Worm (Caenorhabditis elegans) whole organism, early embryonic: ENCODE measurements around the gene Y54B9A.1.

Experiments used
- B0310.2 ChIP-seq: sonication (generic microtip); optimal IDR thresholded peaks from 2 replicates; lab custom pipeline; 2016; ENCODE audit warnings: mild to moderate bottlenecking, missing genetic modification characterization, missing compliant biosample characterization
- F13C5.2 ChIP-seq: sonication (generic microtip); optimal IDR thresholded peaks from 2 replicates; lab custom pipeline; 2017; ENCODE audit warnings: mild to moderate bottlenecking, missing genetic modification characterization, inconsistent platforms, missing compliant biosample characterization
- aly-1 ChIP-seq: sonication (generic microtip); optimal IDR thresholded peaks from 2 replicates; lab custom pipeline; 2016; ENCODE audit warnings: missing genetic modification characterization, missing compliant biosample characterization
- ama-1 ChIP-seq: fragments of 150-350 bp; optimal IDR thresholded peaks from 2 replicates; lab custom pipeline; 2014
- ceh-13 ChIP-seq: fragments of 200-800 bp; sonication (Bioruptor generic); optimal IDR thresholded peaks from 2 replicates; lab custom pipeline; 2018; ENCODE audit warnings: mild to moderate bottlenecking, missing genetic modification characterization, missing compliant biosample characterization
- ceh-36 ChIP-seq: sonication (generic microtip); optimal IDR thresholded peaks from 2 replicates; lab custom pipeline; 2016; ENCODE audit warnings: missing genetic modification characterization, inconsistent platforms, missing compliant biosample characterization
- ets-7 ChIP-seq: sonication (generic microtip); optimal IDR thresholded peaks from 2 replicates; lab custom pipeline; 2016; ENCODE audit warnings: missing genotype, missing genetic modification characterization, missing compliant biosample characterization
- flt-1 ChIP-seq: fragments of 200-800 bp; sonication (Bioruptor generic); IDR thresholded peaks from 2 replicates; pipeline ENCODE4 v1.3.6; 2022; ENCODE audit warnings: missing genetic modification characterization, missing compliant biosample characterization
- hmbx-1 ChIP-seq: sonication (generic microtip); optimal IDR thresholded peaks from 2 replicates; lab custom pipeline; 2016; ENCODE audit warnings: mild to moderate bottlenecking, missing genetic modification characterization, missing compliant biosample characterization
- hmg-4 ChIP-seq: fragments of 200-800 bp; sonication (Bioruptor generic); optimal IDR thresholded peaks from 2 replicates; lab custom pipeline; 2018; ENCODE audit warnings: mild to moderate bottlenecking, missing genetic modification characterization, missing compliant biosample characterization
- hnd-1 ChIP-seq: sonication (generic microtip); optimal IDR thresholded peaks from 2 replicates; lab custom pipeline; 2016; ENCODE audit warnings: missing genetic modification characterization, missing compliant biosample characterization
- pes-1 ChIP-seq: fragments of 200-800 bp; sonication (Bioruptor generic); IDR thresholded peaks from 2 replicates; pipeline ENCODE4 v1.3.6; 2022; ENCODE audit warnings: missing genetic modification reagents, missing genetic modification characterization, missing compliant biosample characterization
- scrt-1 ChIP-seq: fragments of 200-800 bp; sonication (Bioruptor generic); IDR thresholded peaks from 2 replicates; pipeline ENCODE4 v1.3.6; 2022; ENCODE audit warnings: missing genetic modification characterization, missing compliant biosample characterization
- sea-1 ChIP-seq: fragments of 200-800 bp; sonication (Bioruptor generic); conservative IDR thresholded peaks from 2 replicates; pipeline ENCODE4 v1.3.6; 2022; ENCODE audit warnings: missing genetic modification characterization, missing compliant biosample characterization
- tbx-11 ChIP-seq: fragments of 200-800 bp; sonication (Bioruptor generic); IDR thresholded peaks from 2 replicates; pipeline ENCODE4 v1.3.6; 2022; ENCODE audit warnings: missing genetic modification characterization, missing compliant biosample characterization
- tbx-37 ChIP-seq: fragments of 200-800 bp; sonication (Bioruptor generic); conservative IDR thresholded peaks from 2 replicates; pipeline ENCODE4 v1.3.6; 2022; ENCODE audit warnings: missing genetic modification reagents, missing genetic modification characterization, missing compliant biosample characterization
- tra-4 ChIP-seq: sonication (generic microtip); optimal IDR thresholded peaks from 2 replicates; lab custom pipeline; 2017; ENCODE audit warnings: missing genetic modification characterization, missing compliant biosample characterization

Gene Y54B9A.1

DNA sequence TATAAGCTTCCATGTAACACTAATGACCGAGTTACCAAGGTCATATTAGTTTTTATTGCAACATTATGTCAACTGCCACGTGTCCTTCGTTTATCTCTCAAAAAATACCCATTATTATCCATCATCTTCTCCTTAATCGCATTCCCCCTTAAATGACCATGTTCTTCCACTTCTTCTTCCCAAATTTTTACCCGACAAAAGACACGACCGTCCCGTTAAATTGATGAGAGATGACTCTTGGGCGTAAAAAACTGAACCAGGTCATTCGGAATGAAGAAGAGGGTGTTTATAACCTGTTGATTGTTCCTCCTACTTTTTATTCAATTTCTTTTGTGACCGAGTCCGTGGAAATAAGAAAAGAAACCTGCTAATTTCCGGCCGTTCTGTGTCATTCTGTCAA is 5.3 kb upstream of the Y54B9A.1 start:
- TF ChIP-seq flt-1 (GFP tag; lab: Robert Waterston, UW): no peak
- TF ChIP-seq hmg-4 (GFP tag; lab: Kevin White, UChicago): no peak
- TF ChIP-seq ceh-13 (GFP tag; lab: Kevin White, UChicago): no peak
- no peak for TF ChIP-seq tra-4 (tag; lab: Kevin White, UChicago)
- TF ChIP-seq tbx-37: no peak
- TF ChIP-seq scrt-1: no peak
- no peak for TF ChIP-seq F13C5.2

DNA sequence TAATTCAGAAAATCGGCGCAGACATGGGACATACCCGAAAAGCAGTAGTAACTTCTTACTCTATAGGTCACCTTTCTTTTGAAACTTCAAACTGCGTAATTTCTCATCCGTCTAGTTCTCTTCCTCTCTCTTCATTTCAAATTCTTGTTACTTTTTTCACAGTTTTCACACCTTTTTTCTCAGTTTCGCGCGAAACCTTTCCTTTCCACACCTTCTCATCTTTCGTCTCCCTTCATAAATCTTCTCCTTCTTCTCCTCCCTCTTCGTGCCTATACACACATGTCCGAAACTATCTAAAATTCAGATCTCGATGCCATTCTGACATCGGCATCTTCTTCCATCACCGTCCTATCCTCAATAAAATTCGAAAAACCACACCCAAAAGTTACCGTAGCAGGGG is 4.4 kb upstream of the Y54B9A.1 start, which contains the start of gene wdr-62:
Gene wdr-62, plus strand, starts transcription at position 301 of the 400 bp plus-strand sequence.
- TF ChIP-seq flt-1 (GFP tag; lab: Robert Waterston, UW): no peak
- TF ChIP-seq aly-1 (tag; lab: Kevin White, UChicago): no peak
- TF ChIP-seq tra-4 (tag; lab: Kevin White, UChicago): no peak
- TF ChIP-seq tbx-37: no peak
- no peak for TF ChIP-seq hmg-4 (GFP tag; lab: Kevin White, UChicago)
- no peak for TF ChIP-seq ets-7
- TF ChIP-seq hmbx-1 (tag; lab: Kevin White, UChicago): no peak
- no peak for TF ChIP-seq tbx-11 (GFP tag; lab: Robert Waterston, UW)
- no peak for TF ChIP-seq F13C5.2
- no peak for TF ChIP-seq sea-1 (GFP tag; lab: Robert Waterston, UW)
- no peak for TF ChIP-seq ceh-36 (tag; lab: Kevin White, UChicago)
- no peak for TF ChIP-seq ama-1 (lab: Kevin White, UChicago)

DNA sequence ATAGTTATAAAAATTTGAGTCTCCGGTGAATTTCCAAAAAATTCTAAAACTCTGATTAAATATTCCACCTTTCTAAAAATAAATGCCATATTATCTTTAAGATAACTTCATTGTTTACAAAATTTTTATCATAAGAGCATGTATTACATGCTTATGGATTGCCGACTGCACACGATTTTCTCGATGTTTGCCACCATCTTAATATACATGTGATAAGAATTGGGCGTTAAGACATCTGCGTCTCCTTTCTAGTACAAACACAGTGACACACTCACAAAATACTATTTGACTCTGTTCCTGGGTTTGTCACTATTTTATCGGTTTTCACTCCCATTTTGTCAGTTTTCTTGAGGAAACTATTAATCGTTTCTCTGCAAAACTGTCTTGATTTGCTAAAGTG is 3.8 kb upstream of the Y54B9A.1 start:
- TF ChIP-seq ceh-36 (tag; lab: Kevin White, UChicago) (no peak), B0310.2 (no peak), pes-1 (GFP tag; lab: Robert Waterston, UW) (no peak), aly-1 (tag; lab: Kevin White, UChicago) (no peak)

DNA sequence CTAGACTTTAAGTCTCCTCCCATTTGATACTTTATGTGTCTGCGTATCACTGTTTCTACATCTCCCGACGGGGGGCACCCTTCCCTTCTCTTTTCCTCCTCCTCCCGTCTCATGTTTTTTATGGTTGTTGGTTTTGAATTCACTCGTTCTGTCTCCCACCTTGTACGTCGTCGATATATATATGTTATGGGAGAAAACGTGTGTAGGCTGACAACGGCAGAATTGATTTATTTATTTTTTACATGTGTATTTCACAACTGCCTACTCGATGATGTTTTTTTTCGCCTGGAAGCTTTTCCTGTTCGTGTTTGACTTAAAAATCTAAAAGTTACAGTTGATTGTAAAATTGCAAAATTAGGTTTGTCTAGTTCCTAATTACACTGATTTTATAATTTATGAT is 3.1 kb upstream of the Y54B9A.1 start:
- TF ChIP-seq tbx-37: no peak
- TF ChIP-seq ceh-13 (GFP tag; lab: Kevin White, UChicago): no peak
- TF ChIP-seq hmbx-1 (tag; lab: Kevin White, UChicago): no peak
- no peak for TF ChIP-seq ama-1 (lab: Kevin White, UChicago)
- no peak for TF ChIP-seq aly-1 (tag; lab: Kevin White, UChicago)
- TF ChIP-seq hnd-1 (tag; lab: Kevin White, UChicago): no peak
- no peak for TF ChIP-seq sea-1 (GFP tag; lab: Robert Waterston, UW)
- TF ChIP-seq scrt-1: no peak
- no peak for TF ChIP-seq tbx-11 (GFP tag; lab: Robert Waterston, UW)
- TF ChIP-seq pes-1 (GFP tag; lab: Robert Waterston, UW): no peak
- no peak for TF ChIP-seq tra-4 (tag; lab: Kevin White, UChicago)
- no peak for TF ChIP-seq hmg-4 (GFP tag; lab: Kevin White, UChicago)
- no peak for TF ChIP-seq ceh-36 (tag; lab: Kevin White, UChicago)
- TF ChIP-seq B0310.2: no peak
- no peak for TF ChIP-seq flt-1 (GFP tag; lab: Robert Waterston, UW)
- no peak for TF ChIP-seq F13C5.2
- TF ChIP-seq ets-7: no peak

DNA sequence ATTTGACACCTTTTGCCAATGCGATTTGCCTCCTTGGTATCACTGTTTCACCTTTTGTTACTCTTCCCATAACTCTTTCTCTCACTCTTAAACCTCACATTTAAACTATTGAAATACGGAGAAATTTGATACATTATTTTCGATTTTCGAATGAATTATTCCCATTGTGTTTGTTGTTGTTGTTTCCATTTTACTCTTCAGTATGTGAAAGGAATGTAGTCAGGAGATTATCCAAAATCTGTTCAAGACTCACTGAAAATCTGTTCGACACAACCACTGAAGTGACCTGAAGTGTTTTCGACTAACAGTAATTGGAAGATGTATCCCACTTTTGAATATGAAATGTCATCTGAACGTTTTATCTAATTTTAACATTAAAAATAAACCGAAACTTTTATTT is 1.7 kb upstream of the Y54B9A.1 start:
- TF ChIP-seq hnd-1 (tag; lab: Kevin White, UChicago): no peak
- no peak for TF ChIP-seq flt-1 (GFP tag; lab: Robert Waterston, UW)
- no peak for TF ChIP-seq F13C5.2
- no peak for TF ChIP-seq sea-1 (GFP tag; lab: Robert Waterston, UW)
- TF ChIP-seq aly-1 (tag; lab: Kevin White, UChicago): no peak
- no peak for TF ChIP-seq ets-7
- TF ChIP-seq B0310.2: no peak
- no peak for TF ChIP-seq ceh-36 (tag; lab: Kevin White, UChicago)
- no peak for TF ChIP-seq scrt-1
- TF ChIP-seq ceh-13 (GFP tag; lab: Kevin White, UChicago): no peak
- TF ChIP-seq hmbx-1 (tag; lab: Kevin White, UChicago): no peak
- no peak for TF ChIP-seq tbx-37
- no peak for TF ChIP-seq tbx-11 (GFP tag; lab: Robert Waterston, UW)
- no peak for TF ChIP-seq tra-4 (tag; lab: Kevin White, UChicago)
- no peak for TF ChIP-seq pes-1 (GFP tag; lab: Robert Waterston, UW)
- TF ChIP-seq ama-1 (lab: Kevin White, UChicago): no peak

DNA sequence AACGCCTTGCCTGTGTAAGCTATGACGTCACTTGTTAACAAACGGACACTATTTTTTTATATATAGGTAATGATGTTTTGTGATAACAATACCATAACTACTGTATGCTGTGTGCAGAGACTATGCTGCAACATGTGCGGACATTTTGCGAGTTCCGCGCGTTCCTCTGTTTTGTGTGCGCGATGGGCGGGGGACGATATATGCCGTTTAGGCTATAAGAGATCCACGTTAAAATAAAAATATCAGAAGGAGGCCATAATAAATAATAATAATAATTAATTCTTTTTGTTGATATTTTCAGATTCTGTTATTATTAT is 612 bp upstream of the Y54B9A.1 start:
- TF ChIP-seq ceh-36 (tag; lab: Kevin White, UChicago) (no peak), tbx-11 (GFP tag; lab: Robert Waterston, UW) (no peak), hmg-4 (GFP tag; lab: Kevin White, UChicago) (no peak), tra-4 (tag; lab: Kevin White, UChicago) (no peak), B0310.2 (no peak), F13C5.2 (no peak), sea-1 (GFP tag; lab: Robert Waterston, UW) (no peak), ama-1 (lab: Kevin White, UChicago) (no peak), pes-1 (GFP tag; lab: Robert Waterston, UW) (no peak), hmbx-1 (tag; lab: Kevin White, UChicago) (no peak), tbx-37 (no peak), flt-1 (GFP tag; lab: Robert Waterston, UW) (no peak)

DNA sequence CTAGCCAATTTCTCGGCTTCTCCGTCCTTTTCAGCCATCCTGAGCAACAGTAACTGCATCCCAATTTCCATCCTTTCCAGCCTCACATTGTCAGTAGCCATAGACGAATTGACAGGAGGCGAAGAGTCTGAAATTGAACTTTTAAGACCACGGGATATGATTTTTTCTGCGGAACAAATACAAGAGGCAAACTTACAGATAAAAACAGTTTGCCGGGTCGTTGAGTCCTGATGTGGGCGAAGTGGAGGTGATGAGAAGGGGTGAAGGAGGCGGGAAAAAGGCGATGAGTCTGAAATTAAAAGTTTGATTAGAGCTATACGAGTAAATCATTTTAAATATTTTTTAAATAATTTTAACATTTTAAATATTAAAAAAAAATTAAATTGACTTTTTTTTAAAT is 12.3 kb downstream of the Y54B9A.1 start, which contains the start of gene F36D4.6:
Gene F36D4.6, minus strand, starts transcription at position 101 of the 400 bp plus-strand sequence.
- no peak for TF ChIP-seq hmg-4 (GFP tag; lab: Kevin White, UChicago)
- no peak for TF ChIP-seq tra-4 (tag; lab: Kevin White, UChicago)
- TF ChIP-seq pes-1 (GFP tag; lab: Robert Waterston, UW): no peak
- TF ChIP-seq scrt-1: no peak
- TF ChIP-seq ceh-36 (tag; lab: Kevin White, UChicago): no peak
- no peak for TF ChIP-seq ets-7
- TF ChIP-seq flt-1 (GFP tag; lab: Robert Waterston, UW): no peak
- TF ChIP-seq hnd-1 (tag; lab: Kevin White, UChicago): no peak
- TF ChIP-seq tbx-11 (GFP tag; lab: Robert Waterston, UW): no peak
- TF ChIP-seq ama-1 (lab: Kevin White, UChicago): no peak
- no peak for TF ChIP-seq hmbx-1 (tag; lab: Kevin White, UChicago)
- no peak for TF ChIP-seq tbx-37
- no peak for TF ChIP-seq F13C5.2
- no peak for TF ChIP-seq ceh-13 (GFP tag; lab: Kevin White, UChicago)
